Worm (Caenorhabditis elegans): ENCODE measurements around the gene adt-3.

Gene adt-3

ce11 chrX:3974160-3974559, 42.7 kb downstream of the adt-3 start:
- TF ChIP-seq dsc-1 (tag; optimal IDR thresholded peaks at IDR 0.05) (peak; percentile 76), mep-1 (tag; optimal IDR thresholded peaks at IDR 0.05) (no peak)

DNA sequence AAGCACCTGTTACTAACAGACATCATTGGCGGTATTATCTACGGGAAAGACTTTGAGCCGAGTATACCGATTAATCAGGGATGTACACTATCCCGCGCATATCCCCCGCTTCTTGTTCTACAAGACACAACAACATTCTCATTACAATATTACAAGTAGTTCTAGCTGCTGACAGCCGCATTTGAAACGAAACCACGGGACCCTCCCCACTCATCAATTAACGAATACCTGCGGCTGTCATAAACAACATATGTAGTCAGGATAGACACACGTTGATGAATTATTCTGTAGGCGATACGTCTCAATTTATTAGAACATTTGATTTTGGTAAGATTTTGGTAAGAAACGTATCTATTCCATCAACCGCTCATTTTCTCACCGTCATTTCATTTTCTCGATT, 45.3 kb downstream of the adt-3 start:
- TF ChIP-seq dpl-1 (GFP tag; optimal IDR thresholded peaks at IDR 0.05) (no peak), mdl-1 (tag; optimal IDR thresholded peaks at IDR 0.05) (no peak), egl-27 (tag; optimal IDR thresholded peaks at IDR 0.05) (no peak), ceh-82 (tag; optimal IDR thresholded peaks at IDR 0.05) (no peak), fkh-4 (tag; optimal IDR thresholded peaks at IDR 0.05; ENCODE audit: borderline replicate concordance) (no peak), nhr-84 (tag; optimal IDR thresholded peaks at IDR 0.05) (no peak), efl-3 (GFP tag; optimal IDR thresholded peaks at IDR 0.05) (no peak), lsy-2 (tag; optimal IDR thresholded peaks at IDR 0.05) (no peak), snu-23 (GFP tag; optimal IDR thresholded peaks at IDR 0.05) (no peak), aly-2 (tag; optimal IDR thresholded peaks at IDR 0.05) (no peak)

- TF ChIP-seq pqm-1 (tag; optimal IDR thresholded peaks at IDR 0.05) (no peak), ceh-63 (GFP tag; optimal IDR thresholded peaks at IDR 0.05) (no peak), irx-1 (tag; optimal IDR thresholded peaks at IDR 0.05) (no peak), unc-98 (GFP tag; IDR thresholded peaks at IDR 0.05) (no peak), zip-4 (GFP tag; optimal IDR thresholded peaks at IDR 0.05) (no peak), mef-2 (tag; optimal IDR thresholded peaks at IDR 0.05) (no peak), unc-62 (GFP tag; optimal IDR thresholded peaks at IDR 0.05) (no peak), ces-1 (GFP tag; optimal IDR thresholded peaks at IDR 0.05) (no peak), hlh-4 (tag; optimal IDR thresholded peaks at IDR 0.05) (no peak), nhr-28 (tag; optimal IDR thresholded peaks at IDR 0.05) (no peak), C34B4.2 (tag; optimal IDR thresholded peaks at IDR 0.05) (no peak), sox-4 (tag; optimal IDR thresholded peaks at IDR 0.05) (no peak), nhr-71 (tag; optimal IDR thresholded peaks at IDR 0.05) (no peak)
Observed at ce11 chrX:3977271-3977670, 45.8 kb downstream of the adt-3 start.

DNA sequence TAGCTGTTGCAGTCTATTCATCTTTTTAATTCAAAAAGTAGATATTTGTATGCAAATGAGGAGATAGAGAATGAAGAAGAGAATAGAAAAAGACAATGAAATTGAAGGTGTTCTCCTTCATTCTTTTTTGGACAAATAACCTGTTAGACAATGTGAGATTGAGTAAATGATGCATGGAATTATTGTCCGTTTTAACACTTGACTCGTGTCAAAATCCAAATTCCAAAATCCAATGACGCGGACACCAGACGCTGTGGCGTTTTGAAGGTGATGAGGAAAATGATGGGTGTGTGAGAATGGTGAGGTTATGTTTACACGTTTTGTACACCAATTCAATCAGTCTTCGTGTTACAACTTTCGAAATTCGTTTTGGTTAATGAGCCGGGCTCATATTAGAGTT, 47.7 kb downstream of the adt-3 start:
- no peak for TF ChIP-seq efl-1 (optimal IDR thresholded peaks at IDR 0.05)
- TF ChIP-seq efl-1 (GFP tag; optimal IDR thresholded peaks at IDR 0.05 in 1 of 2) = peak in 1 of 2 experiments; percentile 73
- TF ChIP-seq xbp-1 (tag; optimal IDR thresholded peaks at IDR 0.05) = no peak

- TF ChIP-seq blmp-1 (tag; optimal IDR thresholded peaks at IDR 0.05) = peak; percentile 14
- no peak for TF ChIP-seq nhr-20 (tag; optimal IDR thresholded peaks at IDR 0.05)
Observed at ce11 chrX:3982370-3982769, 50.9 kb downstream of the adt-3 start.

Data from whole organism, L1 larva.